Worm (Caenorhabditis elegans) whole organism, mixed stage, embryonic: ENCODE measurements around the gene fbxa-114.

Experiments
- M03D4.4 ChIP-seq: sonication (generic microtip); optimal IDR thresholded peaks from 2 replicates; lab custom pipeline; 2017; ENCODE audit warnings: mild to moderate bottlenecking, missing genetic modification characterization, missing compliant biosample characterization
- ceh-39 ChIP-seq: fragments of 150-350 bp; optimal IDR thresholded peaks from 2 replicates; lab custom pipeline; 2014; ENCODE audit warnings: missing biosample characterization, missing genetic modification characterization
- cnd-1 ChIP-seq: fragments of 200-800 bp; sonication (Bioruptor generic); optimal IDR thresholded peaks from 2 replicates; lab custom pipeline; 2018; ENCODE audit warnings: mild to moderate bottlenecking, missing genetic modification characterization, missing compliant biosample characterization
- elt-3 ChIP-seq: fragments of 150-350 bp; optimal IDR thresholded peaks from 2 replicates; lab custom pipeline; 2014; ENCODE audit warnings: missing biosample characterization, missing genetic modification characterization
- hlh-1 ChIP-seq: fragments of 150-350 bp; optimal IDR thresholded peaks from 2 replicates; lab custom pipeline; 2014; ENCODE audit warnings: missing biosample characterization, missing genetic modification reagents, missing genetic modification characterization
- lsy-2 ChIP-seq: fragments of 150-350 bp; optimal IDR thresholded peaks from 2 replicates; lab custom pipeline; 2014; ENCODE audit warnings: missing biosample characterization, missing genetic modification characterization
- nhr-2 ChIP-seq: fragments of 150-350 bp; optimal IDR thresholded peaks from 2 replicates; lab custom pipeline; 2014; ENCODE audit warnings: missing biosample characterization, missing genetic modification characterization
- nhr-28 ChIP-seq: fragments of 150-350 bp; optimal IDR thresholded peaks from 2 replicates; lab custom pipeline; 2014; ENCODE audit warnings: missing biosample characterization, missing genetic modification characterization
- snpc-4 ChIP-seq: fragments of 150-350 bp; optimal IDR thresholded peaks from 2 replicates; lab custom pipeline; 2014; ENCODE audit warnings: missing biosample characterization, missing genetic modification characterization
- unc-39 ChIP-seq: fragments of 150-350 bp; optimal IDR thresholded peaks from 2 replicates; lab custom pipeline; 2014; ENCODE audit warnings: missing biosample characterization, missing genetic modification characterization
- unc-62 ChIP-seq: fragments of 150-350 bp; optimal IDR thresholded peaks from 2 replicates; lab custom pipeline; 2014; ENCODE audit warnings: missing biosample characterization, missing genetic modification reagents, missing genetic modification characterization

DNA sequence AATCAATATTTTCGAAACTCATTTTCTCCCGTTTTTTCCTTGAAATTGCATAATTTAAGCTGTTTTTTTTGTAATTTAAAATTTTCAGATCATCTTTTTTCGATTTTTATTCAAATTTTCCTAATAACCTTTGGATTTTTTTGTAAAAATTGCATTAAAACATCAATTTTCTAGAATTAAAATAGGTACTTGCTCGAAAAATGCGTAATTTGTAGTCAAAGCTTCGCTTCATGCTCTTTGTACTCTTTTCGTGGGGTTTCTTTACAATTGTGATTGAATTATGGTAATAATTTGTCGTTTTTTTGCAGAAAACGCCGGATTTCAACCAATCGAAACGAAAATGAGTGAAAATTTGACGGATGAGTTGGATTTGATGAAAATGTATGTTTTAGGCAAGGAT, 2.5 kb upstream of the fbxa-114 start, which contains the start of gene fog-2:
- no peak for TF ChIP-seq unc-62 (GFP tag; lab: Kevin White, UChicago)
- TF ChIP-seq elt-3 (tag; lab: Kevin White, UChicago) = no peak
- TF ChIP-seq cnd-1 (tag; lab: Kevin White, UChicago) = no peak
- TF ChIP-seq snpc-4 (tag; lab: Kevin White, UChicago) = no peak
- no peak for TF ChIP-seq M03D4.4 (tag; lab: Kevin White, UChicago)
- no peak for TF ChIP-seq nhr-2 (tag; lab: Kevin White, UChicago)
- no peak for TF ChIP-seq hlh-1 (tag; lab: Kevin White, UChicago)
- no peak for TF ChIP-seq nhr-28 (tag; lab: Kevin White, UChicago)
- TF ChIP-seq ceh-39 = no peak
- no peak for TF ChIP-seq unc-39 (tag; lab: Kevin White, UChicago)
- no peak for TF ChIP-seq lsy-2
